Fruit fly (Drosophila melanogaster) whole organism, wandering third instar larva: ENCODE data around the gene slp2.

Experiments
- Abd-B ChIP-seq: fragments of >200 bp; optimal IDR thresholded peaks from 2 replicates; lab custom pipeline; 2017; ENCODE audit warnings: missing biosample characterization, missing genetic modification characterization
- CG9705 ChIP-seq: fragments of 200-800 bp; sonication (Bioruptor generic); optimal IDR thresholded peaks from 2 replicates; lab custom pipeline; 2018; ENCODE audit warnings: missing biosample characterization, mild to moderate bottlenecking, missing genetic modification characterization
- HLH106 ChIP-seq: fragments of 200-800 bp; optimal IDR thresholded peaks from 3 replicates; lab custom pipeline; 2019; ENCODE audit warnings: missing biosample characterization, mild to moderate bottlenecking, missing genetic modification characterization, moderate library complexity
- OdsH ChIP-seq: fragments of 200-800 bp; sonication (Bioruptor generic); optimal IDR thresholded peaks from 2 replicates; lab custom pipeline; 2016; ENCODE audit warnings: missing biosample characterization, mild to moderate bottlenecking, missing genetic modification characterization
- Vsx2 ChIP-seq: fragments of 200-300, 225-300 bp; sonication (Bioruptor generic); optimal IDR thresholded peaks from 2 replicates; lab custom pipeline; 2018; ENCODE audit warnings: missing biosample characterization, missing genetic modification characterization; ENCODE audit not compliant: partially characterized antibody
- br ChIP-seq: fragments of 200-800 bp; sonication (Bioruptor generic); optimal IDR thresholded peaks from 2 replicates; lab custom pipeline; 2016; ENCODE audit warnings: missing biosample characterization, missing genetic modification characterization
- fru ChIP-seq: fragments of 200-800 bp; sonication (Bioruptor generic); optimal IDR thresholded peaks from 3 replicates; lab custom pipeline; 2016; ENCODE audit warnings: missing biosample characterization, mild to moderate bottlenecking, missing genetic modification characterization
- h ChIP-seq: fragments of 200-800 bp; sonication (Bioruptor generic); optimal IDR thresholded peaks from 3 replicates; lab custom pipeline; 2016; ENCODE audit warnings: missing biosample characterization, mild to moderate bottlenecking, missing genetic modification characterization
- pan ChIP-seq: fragments of >200 bp; optimal IDR thresholded peaks from 2 replicates; lab custom pipeline; 2017
- psq ChIP-seq: fragments of 200-800 bp; sonication (Bioruptor generic); optimal IDR thresholded peaks from 3 replicates; lab custom pipeline; 2017; ENCODE audit warnings: missing biosample characterization, mild to moderate bottlenecking, missing genetic modification characterization, moderate library complexity
- sage ChIP-seq: fragments of 200-800 bp; sonication (Bioruptor generic); optimal IDR thresholded peaks from 2 replicates; lab custom pipeline; 2016; ENCODE audit warnings: missing biosample characterization, mild to moderate bottlenecking, missing genetic modification characterization

dm6 chr2L:3883939-3884338 is 47.3 kb downstream of the slp2 start:
- TF ChIP-seq Abd-B (GFP tag; lab: Kevin White, UChicago) (no peak), pan (no peak), OdsH (GFP tag; lab: Kevin White, UChicago) (no peak), Vsx2 (GFP tag; lab: Kevin White, UChicago) (no peak), br (GFP tag; lab: Kevin White, UChicago) (no peak), psq (GFP tag; lab: Kevin White, UChicago) (no peak), sage (GFP tag; lab: Kevin White, UChicago) (no peak), h (GFP tag; lab: Kevin White, UChicago) (no peak), fru (GFP tag; lab: Kevin White, UChicago) (no peak), HLH106 (tag; lab: Kevin White, UChicago) (no peak), CG9705 (GFP tag; lab: Kevin White, UChicago) (no peak)
